Fruit fly (Drosophila melanogaster) whole organism, embryonic: ENCODE measurements around the gene CG10019.
A peak's percentile ranks its signal among the peaks of the same experiment; 100 is the strongest.

Source experiments
- CG10267 ChIP-seq: fragments of 200-800 bp; sonication (Bioruptor generic); optimal IDR thresholded peaks from 2 replicates; lab custom pipeline; 2018; ENCODE audit warnings: missing biosample characterization, mild to moderate bottlenecking, missing genetic modification characterization, moderate library complexity
- CG11085 ChIP-seq: fragments of 200-800 bp; sonication (Bioruptor generic); IDR thresholded peaks from 2 replicates; pipeline ENCODE4 v1.3.6; 2022; ENCODE audit warnings: missing biosample characterization, missing genetic modification characterization
- CG11093 ChIP-seq: fragments of 200-800 bp; sonication (Bioruptor generic); IDR thresholded peaks from 3 replicates; pipeline ENCODE4 v1.3.6; 2022; ENCODE audit warnings: missing biosample characterization, missing genetic modification characterization
- CG12104 ChIP-seq: fragments of 200-800 bp; sonication (Bioruptor generic); optimal IDR thresholded peaks from 3 replicates; lab custom pipeline; 2016; ENCODE audit warnings: missing biosample characterization, missing genetic modification characterization
- CG13123 ChIP-seq: fragments of 200-800 bp; sonication (Bioruptor generic); optimal IDR thresholded peaks from 2 replicates; lab custom pipeline; 2016; ENCODE audit warnings: missing biosample characterization, missing genetic modification characterization
- CG1602 ChIP-seq: fragments of 200-800 bp; sonication (Bioruptor generic); optimal IDR thresholded peaks from 3 replicates; lab custom pipeline; 2016; ENCODE audit warnings: missing biosample characterization, missing genetic modification characterization
- CG17829 ChIP-seq: fragments of 200-800 bp; optimal IDR thresholded peaks from 2 replicates; lab custom pipeline; 2019; ENCODE audit warnings: missing biosample characterization, mild to moderate bottlenecking, missing genetic modification characterization, moderate library complexity
- CG18476 ChIP-seq: fragments of 200-800 bp; sonication (Bioruptor generic); optimal IDR thresholded peaks from 2 replicates; lab custom pipeline; 2016; ENCODE audit warnings: missing biosample characterization, mild to moderate bottlenecking, missing genetic modification characterization
- CG2202 ChIP-seq: fragments of 200-800 bp; sonication (Bioruptor generic); optimal IDR thresholded peaks from 2 replicates; lab custom pipeline; 2018; ENCODE audit warnings: missing biosample characterization, mild to moderate bottlenecking, missing genetic modification characterization
- CG30020 ChIP-seq: fragments of 200-800 bp; optimal IDR thresholded peaks from 2 replicates; lab custom pipeline; 2019; ENCODE audit warnings: missing biosample characterization, mild to moderate bottlenecking, missing genetic modification characterization, moderate library complexity
- CG3847 ChIP-seq: fragments of 200-800 bp; sonication (Bioruptor generic); IDR thresholded peaks from 2 replicates; pipeline ENCODE4 v1.3.6; 2022; ENCODE audit warnings: missing biosample characterization, missing genetic modification characterization
- CG6683 ChIP-seq: fragments of 200-800 bp; sonication (Bioruptor generic); optimal IDR thresholded peaks from 2 replicates; lab custom pipeline; 2017; ENCODE audit warnings: missing biosample characterization, mild to moderate bottlenecking, missing genetic modification characterization, missing genetic modification reagents
- CG7928 ChIP-seq: fragments of 200-800 bp; sonication (Bioruptor generic); optimal IDR thresholded peaks from 2 replicates; lab custom pipeline; 2017; ENCODE audit warnings: missing biosample characterization, mild to moderate bottlenecking, missing genetic modification characterization
- CG7987 ChIP-seq: fragments of 200-800 bp; sonication (Bioruptor generic); optimal IDR thresholded peaks from 2 replicates; lab custom pipeline; 2018; ENCODE audit warnings: missing biosample characterization, mild to moderate bottlenecking, missing genetic modification characterization, moderate library complexity
- CG9727 ChIP-seq: fragments of 200-800 bp; sonication (Bioruptor generic); optimal IDR thresholded peaks from 3 replicates; lab custom pipeline; 2017; ENCODE audit warnings: missing biosample characterization, mild to moderate bottlenecking, missing genetic modification characterization
- CrebB ChIP-seq: fragments of 200-800 bp; sonication (Bioruptor generic); optimal IDR thresholded peaks from 3 replicates; lab custom pipeline; 2018; ENCODE audit warnings: missing biosample characterization, mild to moderate bottlenecking, missing genetic modification characterization
- Dp ChIP-seq: fragments of 200-800 bp; sonication (Bioruptor generic); optimal IDR thresholded peaks from 2 replicates; lab custom pipeline; 2018; ENCODE audit warnings: missing biosample characterization, mild to moderate bottlenecking, missing genetic modification characterization, moderate library complexity
- Dref ChIP-seq: fragments of 200-800 bp; sonication (Bioruptor generic); IDR thresholded peaks from 2 replicates; pipeline ENCODE4 v1.3.6; 2022; ENCODE audit warnings: missing biosample characterization, missing genetic modification characterization
- ERR ChIP-seq: fragments of 200-800 bp; sonication (Bioruptor generic); optimal IDR thresholded peaks from 2 replicates; lab custom pipeline; 2016; ENCODE audit warnings: missing biosample characterization, missing genetic modification characterization
- Eip74EF ChIP-seq, 2 experiments: fragments of 200-800 bp in 1 of 2; fragments of >200 bp in 1 of 2; sonication (Bioruptor generic) in 1 of 2; optimal IDR thresholded peaks; 2 replicates each; lab custom pipeline; 2017 to 2019; ENCODE audit warnings: missing biosample characterization in 2 of 2, missing genetic modification characterization in 2 of 2, mild to moderate bottlenecking in 1 of 2, moderate library complexity in 1 of 2
- Elba2 ChIP-seq: fragments of 200-800 bp; sonication (Bioruptor generic); optimal IDR thresholded peaks from 3 replicates; lab custom pipeline; 2016; ENCODE audit warnings: missing biosample characterization, missing genetic modification characterization
- Fer2 ChIP-seq: fragments of 200-800 bp; sonication (Bioruptor generic); optimal IDR thresholded peaks from 2 replicates; lab custom pipeline; 2018; ENCODE audit warnings: missing biosample characterization, mild to moderate bottlenecking, missing genetic modification characterization, moderate library complexity
- Fer3 ChIP-seq: fragments of 200-800 bp; sonication (Bioruptor generic); optimal IDR thresholded peaks from 2 replicates; lab custom pipeline; 2018; ENCODE audit warnings: missing biosample characterization, mild to moderate bottlenecking, missing genetic modification characterization, moderate library complexity
- Neu2 ChIP-seq: fragments of 200-800 bp; sonication (Bioruptor generic); optimal IDR thresholded peaks from 3 replicates; lab custom pipeline; 2016; ENCODE audit warnings: missing biosample characterization, missing genetic modification characterization, borderline replicate concordance
- NfI ChIP-seq: fragments of 200-800 bp; sonication (Bioruptor generic); optimal IDR thresholded peaks from 3 replicates; lab custom pipeline; 2018; ENCODE audit warnings: missing biosample characterization, mild to moderate bottlenecking, missing genetic modification characterization, moderate library complexity
- Sry-β ChIP-seq: fragments of 200-800 bp; sonication (Bioruptor generic); optimal IDR thresholded peaks from 2 replicates; lab custom pipeline; 2018; ENCODE audit warnings: missing biosample characterization, mild to moderate bottlenecking, missing genetic modification characterization, moderate library complexity
- Usf ChIP-seq: fragments of 200-800 bp; sonication (Bioruptor generic); optimal IDR thresholded peaks from 2 replicates; lab custom pipeline; 2017; ENCODE audit warnings: missing genotype, missing biosample characterization, missing genetic modification characterization
- ara ChIP-seq: fragments of 200-800 bp; sonication (Bioruptor generic); IDR thresholded peaks from 2 replicates; pipeline ENCODE4 v1.3.6; 2022; ENCODE audit warnings: missing biosample characterization, missing genetic modification characterization
- btn ChIP-seq: fragments of 200-800 bp; sonication (Bioruptor generic); optimal IDR thresholded peaks from 2 replicates; lab custom pipeline; 2016; ENCODE audit warnings: missing biosample characterization, missing genetic modification characterization
- crol ChIP-seq: fragments of 200-800 bp; sonication (Bioruptor generic); IDR thresholded peaks from 2 replicates; pipeline ENCODE4 v1.3.6; 2022; ENCODE audit warnings: missing biosample characterization, missing genetic modification characterization
- cwo ChIP-seq: fragments of 200-800 bp; sonication (Bioruptor generic); optimal IDR thresholded peaks from 3 replicates; lab custom pipeline; 2017; ENCODE audit warnings: missing biosample characterization, missing genetic modification characterization, mild to moderate bottlenecking, moderate library complexity, missing genetic modification reagents
- dm ChIP-seq: fragments of 200-800 bp; sonication (Bioruptor generic); optimal IDR thresholded peaks from 3 replicates; lab custom pipeline; 2016; ENCODE audit warnings: missing biosample characterization, missing genetic modification characterization
- dpn ChIP-seq, 2 experiments: fragments of 200-800 bp; sonication (Bioruptor generic); optimal IDR thresholded peaks; 3 replicates each; lab custom pipeline; 2016; ENCODE audit warnings: missing biosample characterization in 2 of 2, missing genetic modification characterization in 2 of 2
- gcm ChIP-seq: fragments of 200-800 bp; sonication (Bioruptor generic); optimal IDR thresholded peaks from 2 replicates; lab custom pipeline; 2019; ENCODE audit warnings: missing biosample characterization, mild to moderate bottlenecking, missing genetic modification characterization, moderate library complexity
- grn ChIP-seq: fragments of 200-800 bp; sonication (Bioruptor generic); optimal IDR thresholded peaks from 3 replicates; lab custom pipeline; 2017; ENCODE audit warnings: missing biosample characterization, missing genetic modification characterization
- insv ChIP-seq, 2 experiments: fragments of 200-800 bp; sonication (Bioruptor generic); optimal IDR thresholded peaks; 3 replicates each; lab custom pipeline; 2016 to 2018; ENCODE audit warnings: missing biosample characterization in 2 of 2, missing genetic modification characterization in 2 of 2
- odd ChIP-seq: fragments of 200-800 bp; sonication (Bioruptor generic); optimal IDR thresholded peaks from 2 replicates; lab custom pipeline; 2017; ENCODE audit warnings: missing biosample characterization, mild to moderate bottlenecking, missing genetic modification characterization
- pnt ChIP-seq: fragments of 200-800 bp; sonication (Bioruptor generic); optimal IDR thresholded peaks from 3 replicates; lab custom pipeline; 2016; ENCODE audit warnings: missing biosample characterization, missing genetic modification characterization
- prd ChIP-seq, 3 experiments: fragments of >200 bp in 2 of 3; fragments of 200-800 bp in 1 of 3; sonication (Bioruptor generic) in 1 of 3; optimal IDR thresholded peaks in 2 of 3; IDR thresholded peaks in 1 of 3; 2 replicates in 2 of 3; 3 replicates in 1 of 3; pipeline versions ENCODE4 v1.3.6 to Lab custom; 2017 to 2022; ENCODE audit warnings: missing biosample characterization in 1 of 3, missing genetic modification characterization in 1 of 3
- repo ChIP-seq: fragments of 200-800 bp; sonication (Bioruptor generic); optimal IDR thresholded peaks from 2 replicates; lab custom pipeline; 2016; ENCODE audit warnings: missing biosample characterization, missing genetic modification characterization
- rib ChIP-seq: fragments of 200-800 bp; sonication (Bioruptor generic); IDR thresholded peaks from 2 replicates; pipeline ENCODE4 v1.3.6; 2022; ENCODE audit warnings: missing biosample characterization, missing genetic modification characterization
- slbo ChIP-seq: fragments of 200-800 bp; sonication (Bioruptor generic); IDR thresholded peaks from 2 replicates; pipeline ENCODE4 v1.3.6; 2022; ENCODE audit warnings: missing biosample characterization, missing genetic modification characterization
- tna ChIP-seq: fragments of 200-800 bp; sonication (Bioruptor generic); IDR thresholded peaks from 2 replicates; pipeline ENCODE4 v1.3.6; 2022; ENCODE audit warnings: missing biosample characterization, missing genetic modification characterization; ENCODE audit not compliant: partially characterized antibody
- toy ChIP-seq: fragments of 200-800 bp; sonication (Bioruptor generic); IDR thresholded peaks from 2 replicates; pipeline ENCODE4 v1.3.6; 2022; ENCODE audit warnings: missing biosample characterization, missing genetic modification characterization
- twi ChIP-seq: fragments of 200-800 bp; optimal IDR thresholded peaks from 2 replicates; lab custom pipeline; 2019; ENCODE audit warnings: missing biosample characterization, mild to moderate bottlenecking, missing genetic modification characterization, moderate library complexity
- z ChIP-seq: fragments of 200-800 bp; sonication (Bioruptor generic); IDR thresholded peaks from 3 replicates; pipeline ENCODE4 v1.3.6; 2022; ENCODE audit warnings: missing biosample characterization, missing genetic modification characterization
- zen ChIP-seq: fragments of 200-800 bp; sonication (Bioruptor generic); optimal IDR thresholded peaks from 3 replicates; lab custom pipeline; 2018; ENCODE audit warnings: missing biosample characterization, mild to moderate bottlenecking, missing genetic modification characterization, moderate library complexity

Gene CG10019

dm6 chr2L:3771109-3772067, 41.1 kb downstream of the CG10019 start, which contains the start of gene bowl (continued):
- peak; percentile 90 for TF ChIP-seq CG11093 (GFP tag; lab: Robert Waterston, UW)
- TF ChIP-seq slbo (GFP tag; lab: Robert Waterston, UW): peak; percentile 97
- peak; percentile 91 for TF ChIP-seq pnt (GFP tag; lab: Kevin White, UChicago)
- peak; percentile 95 for TF ChIP-seq zen (tag; lab: Kevin White, UChicago)
- peak; percentile 92 for TF ChIP-seq odd (GFP tag; lab: Kevin White, UChicago)
- peak; percentile 68 for TF ChIP-seq grn (GFP tag; lab: Kevin White, UChicago)
- peak; percentile 83 for TF ChIP-seq repo
- peak; percentile 82 for TF ChIP-seq ERR
- no peak for TF ChIP-seq tna (GFP tag; lab: Robert Waterston, UW)
- peak; percentile 85 for TF ChIP-seq Fer3 (tag; lab: Kevin White, UChicago)
- peak; percentile 96 for TF ChIP-seq CrebB (tag; lab: Kevin White, UChicago)
- TF ChIP-seq Sry-β (GFP tag; lab: Kevin White, UChicago): peak; percentile 25
- TF ChIP-seq dpn (GFP tag; optimal IDR thresholded peaks at IDR 0.05; lab: Kevin White, UChicago): peak; percentile 94 to 96
- TF ChIP-seq Usf (GFP tag; lab: Kevin White, UChicago): peak; percentile 92
- peak; percentile 89 for TF ChIP-seq CG11085
- peak; percentile 76 for TF ChIP-seq btn (GFP tag; lab: Kevin White, UChicago)
- peak; percentile 97 for TF ChIP-seq CG1602 (GFP tag; lab: Kevin White, UChicago)
- TF ChIP-seq Neu2: peak; percentile 75
- TF ChIP-seq crol (GFP tag; lab: Robert Waterston, UW): peak; percentile 82
- peak; percentile 85 for TF ChIP-seq CG13123 (GFP tag; lab: Kevin White, UChicago)
- TF ChIP-seq Eip74EF (GFP tag; optimal IDR thresholded peaks at IDR 0.05; lab: Kevin White, UChicago): peak in 1 of 2 experiments; percentile 86
- peak; percentile 74 for TF ChIP-seq toy (GFP tag; lab: Robert Waterston, UW)
- peak; percentile 96 for TF ChIP-seq CG3847 (GFP tag; lab: Robert Waterston, UW)
- no peak for TF ChIP-seq prd (optimal IDR thresholded peaks at IDR 0.05; lab: Kevin White, UChicago)
- peak; percentile 98 for TF ChIP-seq prd (GFP tag; IDR thresholded peaks at IDR 0.05; lab: Robert Waterston, UW)
- peak; percentile 97 for TF ChIP-seq CG9727 (GFP tag; lab: Kevin White, UChicago)
- peak; percentile 36 to 59 for TF ChIP-seq insv (GFP tag; optimal IDR thresholded peaks at IDR 0.05; lab: Kevin White, UChicago)
- peak; percentile 97 for TF ChIP-seq ara
- peak; percentile 95 for TF ChIP-seq CG2202 (tag; lab: Kevin White, UChicago)
- TF ChIP-seq CG10267 (tag; lab: Kevin White, UChicago): peak; percentile 93
- no peak for TF ChIP-seq Dref (GFP tag; lab: Robert Waterston, UW)
- peak; percentile 98 for TF ChIP-seq gcm
- peak; percentile 45 for TF ChIP-seq CG7987
- TF ChIP-seq Elba2 (GFP tag; lab: Kevin White, UChicago): peak; percentile 95
- TF ChIP-seq NfI (GFP tag; lab: Kevin White, UChicago): peak; percentile 91
- peak; percentile 81 for TF ChIP-seq dm (GFP tag; lab: Kevin White, UChicago)
- peak; percentile 70 for TF ChIP-seq CG7928 (GFP tag; lab: Kevin White, UChicago)
- peak; percentile 90 for TF ChIP-seq twi (tag; lab: Kevin White, UChicago)
- TF ChIP-seq CG30020 (tag; lab: Kevin White, UChicago): peak; percentile 81
- TF ChIP-seq CG12104: peak; percentile 92
- TF ChIP-seq cwo (GFP tag; lab: Kevin White, UChicago): peak; percentile 89
- TF ChIP-seq Dp (GFP tag; lab: Kevin White, UChicago): no peak
- peak; percentile 94 for TF ChIP-seq rib (GFP tag; lab: Robert Waterston, UW)
- TF ChIP-seq CG18476 (GFP tag; lab: Kevin White, UChicago): peak; percentile 91
- TF ChIP-seq CG6683 (GFP tag; lab: Kevin White, UChicago): peak; percentile 79
- peak; percentile 68; the same call in 2 of the 3 replicates for TF ChIP-seq z
- peak; percentile 94 for TF ChIP-seq CG17829 (tag; lab: Kevin White, UChicago)
- peak; percentile 38 for TF ChIP-seq Fer2 (tag; lab: Kevin White, UChicago)
